Worm (Caenorhabditis elegans) whole organism, L3 larva: Measurements from ENCODE around the gene srg-69.

ENCODE experiments used
- R02D3.7 ChIP-seq: fragments of 150-350 bp; optimal IDR thresholded peaks from 2 replicates; lab custom pipeline; 2014; ENCODE audit warnings: missing biosample characterization, missing genetic modification characterization
- ZK546.5 ChIP-seq: sonication (generic microtip); optimal IDR thresholded peaks from 2 replicates; lab custom pipeline; 2017; ENCODE audit warnings: missing biosample characterization, missing genetic modification characterization
- ama-1 ChIP-seq: fragments of 150-350 bp; optimal IDR thresholded peaks from 2 replicates; lab custom pipeline; 2018
- ceh-16 ChIP-seq: sonication (generic microtip); optimal IDR thresholded peaks from 2 replicates; lab custom pipeline; 2017; ENCODE audit warnings: missing biosample characterization, missing genetic modification characterization
- ceh-28 ChIP-seq: fragments of 150-350 bp; optimal IDR thresholded peaks from 2 replicates; lab custom pipeline; 2014; ENCODE audit warnings: missing biosample characterization, missing genetic modification reagents, missing genetic modification characterization
- ceh-82 ChIP-seq: fragments of 150-350 bp; optimal IDR thresholded peaks from 2 replicates; lab custom pipeline; 2014; ENCODE audit warnings: missing biosample characterization, missing genetic modification characterization
- daf-12 ChIP-seq: fragments of 150-350 bp; optimal IDR thresholded peaks from 2 replicates; lab custom pipeline; 2014; ENCODE audit warnings: missing biosample characterization, missing genetic modification reagents, missing genetic modification characterization
- egl-27 ChIP-seq: sonication (generic microtip); optimal IDR thresholded peaks from 4 replicates; lab custom pipeline; 2017; ENCODE audit warnings: missing biosample characterization, missing genetic modification reagents, missing genetic modification characterization
- elt-1 ChIP-seq: fragments of 150-350 bp; optimal IDR thresholded peaks from 2 replicates; lab custom pipeline; 2014; ENCODE audit warnings: missing biosample characterization, missing genetic modification characterization
- elt-2 ChIP-seq: sonication (generic microtip); optimal IDR thresholded peaks from 2 replicates; lab custom pipeline; 2016; ENCODE audit warnings: missing genetic modification reagents, mild to moderate bottlenecking, missing genetic modification characterization, missing compliant biosample characterization
- elt-3 ChIP-seq, 3 experiments: fragments of 150-350 bp in 1 of 3; sonication (generic microtip) in 2 of 3; optimal IDR thresholded peaks; 2 replicates in 2 of 3; 4 replicates in 1 of 3; lab custom pipeline; 2014 to 2017; ENCODE audit warnings: missing biosample characterization in 3 of 3, missing genetic modification characterization in 3 of 3
- eor-1 ChIP-seq, 2 experiments: fragments of 150-350 bp; optimal IDR thresholded peaks; 2 replicates each; lab custom pipeline; 2014 to 2018; ENCODE audit warnings: missing biosample characterization in 2 of 2, missing genetic modification characterization in 2 of 2
- fkh-10 ChIP-seq: sonication (generic microtip); optimal IDR thresholded peaks from 2 replicates; lab custom pipeline; 2017; ENCODE audit warnings: missing biosample characterization, missing genetic modification reagents, missing genetic modification characterization
- fkh-2 ChIP-seq: fragments of 150-350 bp; optimal IDR thresholded peaks from 2 replicates; lab custom pipeline; 2014; ENCODE audit warnings: missing biosample characterization, missing genetic modification reagents, missing genetic modification characterization
- fos-1 ChIP-seq: fragments of 150-350 bp; optimal IDR thresholded peaks from 2 replicates; lab custom pipeline; 2014; ENCODE audit warnings: missing biosample characterization, missing genetic modification characterization
- hmg-11 ChIP-seq: sonication (generic microtip); optimal IDR thresholded peaks from 2 replicates; lab custom pipeline; 2016; ENCODE audit warnings: missing genetic modification characterization, missing compliant biosample characterization
- jun-1 ChIP-seq: fragments of 150-350 bp; optimal IDR thresholded peaks from 2 replicates; lab custom pipeline; 2014; ENCODE audit warnings: missing biosample characterization, missing genetic modification reagents, missing genetic modification characterization
- lin-15B ChIP-seq: fragments of 150-350 bp; optimal IDR thresholded peaks from 2 replicates; lab custom pipeline; 2014; ENCODE audit warnings: missing biosample characterization, missing genetic modification characterization
- lin-39 ChIP-seq: fragments of 150-350 bp; optimal IDR thresholded peaks from 2 replicates; lab custom pipeline; 2018; ENCODE audit warnings: missing biosample characterization, missing genetic modification reagents, missing genetic modification characterization
- mdl-1 ChIP-seq: fragments of 150-350 bp; optimal IDR thresholded peaks from 2 replicates; lab custom pipeline; 2014; ENCODE audit warnings: missing biosample characterization, missing genetic modification characterization
- mml-1 ChIP-seq: fragments of 150-350 bp; sonication (generic microtip); optimal IDR thresholded peaks from 3 replicates; lab custom pipeline; 2014; ENCODE audit warnings: missing biosample characterization, missing genetic modification characterization
- nfya-1 ChIP-seq: sonication (generic microtip); optimal IDR thresholded peaks from 2 replicates; lab custom pipeline; 2017; ENCODE audit warnings: missing genetic modification characterization, mild to moderate bottlenecking, missing compliant biosample characterization, antibody characterized with exemption, moderate library complexity; ENCODE audit not compliant: insufficient read depth
- nhr-23 ChIP-seq: fragments of 150-350 bp; optimal IDR thresholded peaks from 2 replicates; lab custom pipeline; 2014; ENCODE audit warnings: missing biosample characterization, missing genetic modification reagents, missing genetic modification characterization
- nhr-237 ChIP-seq: fragments of 150-350 bp; optimal IDR thresholded peaks from 2 replicates; lab custom pipeline; 2014; ENCODE audit warnings: missing biosample characterization, missing genetic modification characterization
- nhr-25 ChIP-seq: sonication (generic microtip); optimal IDR thresholded peaks from 2 replicates; lab custom pipeline; 2017; ENCODE audit warnings: missing biosample characterization, missing genetic modification characterization
- nhr-28 ChIP-seq: fragments of 150-350 bp; optimal IDR thresholded peaks from 2 replicates; lab custom pipeline; 2014; ENCODE audit warnings: missing biosample characterization, missing genetic modification characterization
- nhr-43 ChIP-seq: sonication (generic microtip); optimal IDR thresholded peaks from 2 replicates; lab custom pipeline; 2016; ENCODE audit warnings: mild to moderate bottlenecking, missing genetic modification characterization, missing compliant biosample characterization; ENCODE audit not compliant: poor library complexity, severe bottlenecking
- nhr-67 ChIP-seq: fragments of 150-350 bp; optimal IDR thresholded peaks from 2 replicates; lab custom pipeline; 2014; ENCODE audit warnings: missing biosample characterization, missing genetic modification characterization
- nhr-76 ChIP-seq: fragments of 150-350 bp; sonication (generic microtip); optimal IDR thresholded peaks from 5 replicates; lab custom pipeline; 2014; ENCODE audit warnings: missing biosample characterization, missing genetic modification characterization
- pha-4 ChIP-seq: fragments of 150-350 bp; optimal IDR thresholded peaks from 2 replicates; lab custom pipeline; 2014; ENCODE audit warnings: missing biosample characterization, missing genetic modification reagents, missing genetic modification characterization
- pqm-1 ChIP-seq: fragments of 150-350 bp; optimal IDR thresholded peaks from 2 replicates; lab custom pipeline; 2017; ENCODE audit warnings: missing biosample characterization, missing genetic modification characterization, inconsistent platforms
- sea-2 ChIP-seq: fragments of 150-350 bp; sonication (generic microtip); optimal IDR thresholded peaks from 4 replicates; lab custom pipeline; 2014; ENCODE audit warnings: missing biosample characterization, missing genetic modification reagents, missing genetic modification characterization
- skn-1 ChIP-seq: fragments of 150-350 bp; optimal IDR thresholded peaks from 2 replicates; lab custom pipeline; 2014; ENCODE audit warnings: missing biosample characterization, missing genetic modification characterization
- snpc-4 ChIP-seq: fragments of 150-350 bp; optimal IDR thresholded peaks from 2 replicates; lab custom pipeline; 2014; ENCODE audit warnings: missing biosample characterization, missing genetic modification characterization
- tbx-2 ChIP-seq: sonication (generic microtip); optimal IDR thresholded peaks from 2 replicates; lab custom pipeline; 2016; ENCODE audit warnings: mild to moderate bottlenecking, missing genetic modification characterization, missing compliant biosample characterization
- zag-1 ChIP-seq: fragments of 150-350 bp; optimal IDR thresholded peaks from 2 replicates; lab custom pipeline; 2014; ENCODE audit warnings: missing biosample characterization, missing genetic modification characterization
- ztf-4 ChIP-seq: fragments of 150-350 bp; optimal IDR thresholded peaks from 2 replicates; lab custom pipeline; 2014; ENCODE audit warnings: missing biosample characterization, missing genetic modification characterization

srg-69 gene

DNA sequence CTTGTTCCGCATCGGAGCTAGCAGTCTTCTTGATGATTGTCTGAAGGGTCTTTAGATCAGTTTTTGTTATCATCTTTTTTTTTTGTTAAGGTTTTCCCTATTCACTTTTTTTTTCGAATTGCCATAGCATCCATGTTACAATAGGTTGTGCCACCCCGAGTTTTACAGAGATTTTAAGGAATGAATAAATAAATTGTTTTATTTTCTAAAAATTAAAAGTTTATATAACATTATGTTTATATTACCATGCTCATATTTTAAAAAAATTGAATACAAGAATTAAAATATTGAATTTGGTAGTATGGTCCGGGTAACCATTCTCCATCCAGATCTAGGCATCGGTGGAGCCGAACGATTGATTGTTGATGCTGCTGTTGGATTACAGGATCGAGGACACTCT, 19.5 kb downstream of the srg-69 start, which contains the start of gene algn-2:
TSS of gene algn-2 (plus strand) at position 301 of the 400 bp plus-strand sequence.
- peak; percentile 16 for TF ChIP-seq elt-2 (tag; lab: Kevin White, UChicago)
- no peak for TF ChIP-seq R02D3.7
- TF ChIP-seq elt-1 = no peak
- TF ChIP-seq skn-1 (tag; lab: Kevin White, UChicago) = no peak

DNA sequence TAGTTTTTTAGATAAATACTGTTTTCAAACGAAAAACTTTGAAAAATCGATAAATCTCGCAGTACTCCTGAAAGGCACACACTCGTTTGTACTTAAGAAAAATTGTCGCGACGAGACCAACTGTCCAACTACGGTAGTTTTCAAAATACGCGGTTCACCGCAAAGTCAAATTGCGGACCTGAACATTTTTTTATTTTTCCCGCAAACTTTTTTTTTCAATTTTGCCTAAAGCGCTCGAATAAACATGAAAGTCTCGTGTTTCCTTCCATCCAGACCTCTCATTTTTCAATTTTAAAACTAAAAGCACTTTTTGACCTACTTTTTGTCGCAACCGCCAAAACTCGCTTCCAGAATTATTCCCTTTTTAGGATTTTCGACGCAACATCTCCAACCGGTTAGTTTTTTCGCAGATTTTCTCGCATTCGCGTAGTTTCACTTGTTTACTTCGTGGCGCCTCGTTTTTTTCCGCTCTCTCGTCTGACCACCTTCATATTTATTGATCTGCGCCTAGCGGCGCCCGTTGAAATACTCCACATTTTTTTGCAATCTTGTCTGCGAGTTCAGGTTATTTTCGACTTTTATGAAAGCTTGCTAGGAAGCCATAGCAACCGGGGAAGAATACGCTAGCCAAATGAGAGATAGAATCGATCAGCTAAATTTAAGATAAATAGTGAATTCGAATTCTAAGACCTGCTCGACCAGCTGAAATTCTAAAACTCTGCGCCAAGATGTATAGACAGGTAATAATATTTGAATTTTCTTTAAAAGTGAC, 22.2 kb downstream of the srg-69 start, which contains the start of gene prdx-2:
TSS of gene prdx-2 (plus strand) at position 729 of the 772 bp plus-strand sequence.
- TF ChIP-seq snpc-4 (tag; lab: Kevin White, UChicago) = peak; percentile 15
- TF ChIP-seq pha-4 (tag; lab: Kevin White, UChicago) = peak; percentile 63
- no peak for TF ChIP-seq ceh-82 (tag; lab: Kevin White, UChicago)
- no peak for TF ChIP-seq daf-12 (tag; lab: Kevin White, UChicago)

DNA sequence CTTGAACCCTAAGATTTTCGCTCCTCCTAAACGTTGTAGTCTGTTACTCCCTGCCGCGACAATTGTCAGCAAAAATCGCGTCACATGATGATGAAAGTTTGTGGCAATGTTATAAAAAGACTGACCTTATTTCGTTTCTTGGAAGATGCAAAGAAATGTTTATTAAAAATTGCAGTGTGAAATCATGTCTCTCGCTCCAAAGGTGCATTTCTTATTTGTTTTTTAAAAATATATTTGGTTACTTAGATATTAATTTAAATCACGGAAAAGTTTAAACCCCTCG, 22.7 kb downstream of the srg-69 start:
- TF ChIP-seq nfya-1 (no peak), nhr-28 (tag; lab: Kevin White, UChicago) (no peak), lin-39 (no peak), nhr-25 (peak; percentile 68), egl-27 (tag; lab: Kevin White, UChicago) (no peak), sea-2 (GFP tag; lab: Kevin White, UChicago) (no peak), ama-1 (lab: Kevin White, UChicago) (no peak), nhr-76 (tag; lab: Kevin White, UChicago) (no peak), nhr-43 (tag; lab: Kevin White, UChicago) (peak; percentile 5), skn-1 (tag; lab: Kevin White, UChicago) (peak; percentile 82), pha-4 (tag; lab: Kevin White, UChicago) (no peak), mdl-1 (no peak), jun-1 (no peak), lin-15B (tag; lab: Kevin White, UChicago) (no peak), nhr-237 (tag; lab: Kevin White, UChicago) (no peak), ztf-4 (tag; lab: Kevin White, UChicago) (no peak), nhr-23 (tag; lab: Kevin White, UChicago) (peak; percentile 9), ceh-82 (tag; lab: Kevin White, UChicago) (no peak), hmg-11 (tag; lab: Kevin White, UChicago) (no peak), fkh-2 (no peak), ceh-16 (tag; lab: Kevin White, UChicago) (no peak), ceh-28 (no peak)
- TF ChIP-seq, all 47 proteins: peak for 4

DNA sequence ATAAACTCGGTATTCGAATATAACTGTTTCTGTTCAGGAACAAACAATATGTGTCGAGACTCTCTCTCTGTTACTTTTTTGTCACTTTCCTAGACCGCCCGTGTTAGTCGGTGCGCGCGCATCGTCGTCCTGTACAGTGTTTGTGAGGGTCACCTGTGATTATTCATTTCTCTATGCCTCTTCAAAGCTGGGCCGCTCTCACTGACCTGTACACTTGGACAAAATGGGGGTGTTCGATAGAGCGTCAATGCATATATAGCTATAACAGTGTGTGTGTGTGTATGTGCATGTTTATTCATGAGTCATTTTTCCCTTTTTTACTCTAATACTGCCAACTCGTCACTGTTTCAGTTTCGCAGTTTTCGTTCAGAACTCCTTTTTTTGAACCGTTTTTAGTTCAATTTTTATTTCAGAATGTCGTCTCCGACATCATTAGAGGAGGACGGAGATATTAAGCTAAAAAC, 24.2 kb downstream of the srg-69 start, which contains the start of gene pkc-3:
TSS of gene pkc-3 (plus strand) at position 414 of the 464 bp plus-strand sequence.
- TF ChIP-seq nhr-67 (tag; lab: Kevin White, UChicago) = no peak
- peak; percentile 37 for TF ChIP-seq ceh-28
- TF ChIP-seq ZK546.5 (tag; lab: Kevin White, UChicago) = no peak
- TF ChIP-seq fkh-2 = no peak
- no peak for TF ChIP-seq zag-1 (tag; lab: Kevin White, UChicago)
- TF ChIP-seq nhr-25 = peak; percentile 98
- TF ChIP-seq R02D3.7 = peak; percentile 7
- peak; percentile 96 for TF ChIP-seq ama-1 (lab: Kevin White, UChicago)
- peak in 2 of 3 experiments; percentile 17 to 30 for TF ChIP-seq elt-3 (tag; optimal IDR thresholded peaks at IDR 0.05; lab: Kevin White, UChicago)
- peak; percentile 26 for TF ChIP-seq ztf-4 (tag; lab: Kevin White, UChicago)
- peak; percentile 50 for TF ChIP-seq pqm-1 (tag; lab: Kevin White, UChicago)
- peak; percentile 53 for TF ChIP-seq nfya-1
- TF ChIP-seq nhr-43 (tag; lab: Kevin White, UChicago) = peak; percentile 51
- peak; percentile 81 for TF ChIP-seq hmg-11 (tag; lab: Kevin White, UChicago)
- peak; percentile 18 for TF ChIP-seq snpc-4 (tag; lab: Kevin White, UChicago)
- peak; percentile 77 for TF ChIP-seq jun-1
- TF ChIP-seq tbx-2 (tag; lab: Kevin White, UChicago) = peak; percentile 45
- no peak for TF ChIP-seq fkh-10 (GFP tag; lab: Kevin White, UChicago)
- peak; percentile 89 for TF ChIP-seq nhr-23 (tag; lab: Kevin White, UChicago)
- peak; percentile 94 for TF ChIP-seq pha-4 (tag; lab: Kevin White, UChicago)
- peak; percentile 85 for TF ChIP-seq elt-2 (tag; lab: Kevin White, UChicago)
- no peak for TF ChIP-seq mml-1
- no peak for TF ChIP-seq eor-1 (tag; optimal IDR thresholded peaks at IDR 0.05; lab: Kevin White, UChicago)
- peak; percentile 75 for TF ChIP-seq lin-15B (tag; lab: Kevin White, UChicago)
- peak; percentile 80 for TF ChIP-seq fos-1 (tag; lab: Kevin White, UChicago)
